Worm (Caenorhabditis elegans): ENCODE data around the gene rab-3.

rab-3 gene

DNA sequence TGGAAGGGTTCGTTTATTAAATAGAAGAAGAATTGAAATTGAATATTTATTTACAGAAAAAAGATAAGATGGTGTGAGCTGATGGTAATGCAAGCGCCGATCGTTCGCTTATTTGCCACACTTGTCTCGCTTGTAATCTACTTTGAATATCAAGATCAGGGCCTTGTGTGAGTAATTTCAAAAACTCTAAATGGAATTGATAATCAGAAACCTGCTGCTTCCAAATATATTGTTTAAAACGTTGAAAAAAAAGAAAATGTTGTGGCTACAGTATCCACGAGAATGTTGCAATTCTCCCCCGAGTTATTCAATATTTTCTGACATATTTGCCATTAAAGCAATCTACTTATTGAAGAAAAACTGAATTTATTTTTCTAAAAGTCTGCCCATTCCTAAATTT is 16.8 kb downstream of the rab-3 start:
- TF ChIP-seq unc-62 (GFP tag; optimal IDR thresholded peaks at IDR 0.05 in 1 of 2) (peak in 1 of 2 experiments; percentile 53), unc-62 (tag; optimal IDR thresholded peaks at IDR 0.05) (no peak), Y105C5A.15 (GFP tag; IDR thresholded peaks at IDR 0.05) (no peak)

DNA sequence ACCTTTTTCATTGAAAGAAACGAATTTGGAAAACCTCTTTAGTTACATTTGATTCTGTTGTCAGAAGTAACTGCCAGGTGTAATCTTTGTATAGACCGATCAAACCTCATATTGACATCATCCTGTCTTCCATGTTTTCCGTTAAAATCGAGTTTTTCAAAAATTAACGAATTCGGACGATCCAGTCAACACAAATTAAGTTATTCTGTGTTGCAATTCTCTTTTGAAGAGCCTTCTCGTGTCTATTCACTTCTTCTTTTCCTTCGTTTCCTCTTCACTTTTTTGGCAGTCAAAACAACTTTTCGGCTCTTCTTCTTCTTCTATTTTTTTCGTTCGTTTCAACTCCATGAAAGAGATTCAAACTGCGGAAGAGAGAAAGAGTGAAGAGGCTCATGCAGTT is 19.5 kb downstream of the rab-3 start:
- TF ChIP-seq ctbp-1 (GFP tag; IDR thresholded peaks at IDR 0.05) (peak; percentile 48), fkh-10 (GFP tag; optimal IDR thresholded peaks at IDR 0.05) (peak; percentile 82), hmg-1.1 (GFP tag; IDR thresholded peaks at IDR 0.05) (0 out of 2 replicates have a peak, but pooled peaks have one; percentile 24), rbr-2 (tag; optimal IDR thresholded peaks at IDR 0.05) (peak; percentile 18), unc-62 (GFP tag; optimal IDR thresholded peaks at IDR 0.05 in 1 of 2) (peak in 1 of 2 experiments; percentile 85), unc-62 (tag; optimal IDR thresholded peaks at IDR 0.05) (no peak), ces-1 (GFP tag; optimal IDR thresholded peaks at IDR 0.05) (peak; percentile 81), aha-1 (tag) (no peak), nhr-76 (tag; optimal IDR thresholded peaks at IDR 0.05) (no peak)

- no peak for TF ChIP-seq mep-1 (tag; optimal IDR thresholded peaks at IDR 0.05)
- TF ChIP-seq snpc-4 (tag; optimal IDR thresholded peaks at IDR 0.05), result no peak
- no peak for TF ChIP-seq aha-1 (tag)
- no peak for TF ChIP-seq lsy-2 (tag; optimal IDR thresholded peaks at IDR 0.05)
- TF ChIP-seq arid-1 (GFP tag; conservative IDR thresholded peaks at IDR 0.05), result no peak
- TF ChIP-seq lin-39 (tag; optimal IDR thresholded peaks at IDR 0.05), result no peak
- TF ChIP-seq fkh-10 (GFP tag; optimal IDR thresholded peaks at IDR 0.05), result peak; percentile 5
- TF ChIP-seq saeg-2 (GFP tag; IDR thresholded peaks at IDR 0.05), result no peak
- TF ChIP-seq set-16 (GFP tag; IDR thresholded peaks at IDR 0.05), result no peak
- no peak for TF ChIP-seq ztf-11 (tag; optimal IDR thresholded peaks at IDR 0.05)
- no peak for TF ChIP-seq F44E2.7 (GFP tag; IDR thresholded peaks at IDR 0.05)
- no peak for TF ChIP-seq dve-1 (tag; optimal IDR thresholded peaks at IDR 0.05; ENCODE audit: insufficient read depth)
- no peak for TF ChIP-seq mxl-2 (GFP tag; conservative IDR thresholded peaks at IDR 0.05)
- no peak for TF ChIP-seq lir-3 (tag; optimal IDR thresholded peaks at IDR 0.05)
- no peak for TF ChIP-seq ceh-28 (tag; optimal IDR thresholded peaks at IDR 0.05)
- peak in 1 of 2 experiments; percentile 92 for TF ChIP-seq unc-62 (GFP tag; optimal IDR thresholded peaks at IDR 0.05 in 1 of 2)
- TF ChIP-seq unc-62 (tag; optimal IDR thresholded peaks at IDR 0.05), result no peak
Observed at ce11 chrII:5707532-5707931, 20.1 kb downstream of the rab-3 start, which contains the start of gene osta-2. Gene osta-2, plus strand, starts transcription at chrII:5707691.

DNA sequence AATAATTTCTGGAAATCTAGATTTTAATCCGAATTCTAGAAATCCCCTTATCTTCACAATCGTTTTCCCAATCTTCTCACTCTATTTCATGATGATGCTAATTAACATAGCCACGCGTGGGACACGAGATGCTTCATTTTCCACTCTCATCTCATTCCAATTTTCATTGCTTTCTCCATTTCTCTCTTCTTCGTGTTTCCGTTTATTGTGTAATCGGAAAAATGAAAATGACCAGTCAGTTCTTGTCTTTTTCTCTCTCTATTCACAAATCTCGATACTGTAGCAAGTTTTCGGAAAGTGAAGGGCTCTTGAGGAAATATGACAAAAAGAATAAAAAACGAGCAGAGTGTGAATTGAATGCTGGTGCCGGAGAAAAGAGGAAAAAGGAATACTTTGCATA is 23.2 kb downstream of the rab-3 start:
- TF ChIP-seq hlh-30 (tag; optimal IDR thresholded peaks at IDR 0.05; ENCODE audit: insufficient read depth) (peak; percentile 25), lsy-2 (tag; optimal IDR thresholded peaks at IDR 0.05) (peak in 1 of 2 experiments; percentile 14), mxl-3 (GFP tag; optimal IDR thresholded peaks at IDR 0.05) (peak; percentile 27), fos-1 (tag; optimal IDR thresholded peaks at IDR 0.05) (no peak)

ce11 chrII:5702611-5703192 is 25.0 kb downstream of the rab-3 start:
- no peak for TF ChIP-seq ztf-7 (tag; optimal IDR thresholded peaks at IDR 0.05)
- peak; percentile 14 for TF ChIP-seq hlh-11 (tag; optimal IDR thresholded peaks at IDR 0.05)
- TF ChIP-seq mes-2 (tag; optimal IDR thresholded peaks at IDR 0.05; ENCODE audit: poor library complexity, severe bottlenecking), result peak; percentile 2
- TF ChIP-seq mdt-29 (GFP tag; IDR thresholded peaks at IDR 0.05), result no peak
- TF ChIP-seq spr-1 (tag; optimal IDR thresholded peaks at IDR 0.05), result no peak
- peak; percentile 0 for TF ChIP-seq dve-1 (tag; optimal IDR thresholded peaks at IDR 0.05; ENCODE audit: insufficient read depth)
- TF ChIP-seq mdl-1 (tag; optimal IDR thresholded peaks at IDR 0.05), result peak in 1 of 2 experiments; percentile 38
- TF ChIP-seq dpl-1 (GFP tag; optimal IDR thresholded peaks at IDR 0.05), result peak; percentile 3
- TF ChIP-seq nhr-48 (tag; optimal IDR thresholded peaks at IDR 0.05), result peak; percentile 59
- TF ChIP-seq unc-62 (GFP tag; optimal IDR thresholded peaks at IDR 0.05 in 1 of 2), result peak in 1 of 2 experiments; percentile 44
- no peak for TF ChIP-seq unc-62 (tag; optimal IDR thresholded peaks at IDR 0.05)
- no peak for TF ChIP-seq lsy-2 (tag; optimal IDR thresholded peaks at IDR 0.05)
- no peak for TF ChIP-seq tag-97 (GFP tag; IDR thresholded peaks at IDR 0.05)
